Fruit fly (Drosophila melanogaster) whole organism, pupa: ENCODE data around the gene AstA-R1.

Experiments
- CG10348 ChIP-seq: fragments of 200-800 bp; sonication (Bioruptor generic); IDR thresholded peaks from 2 replicates; pipeline ENCODE4 v1.3.6; 2022; ENCODE audit warnings: missing biosample characterization, missing genetic modification characterization
- CG12605 ChIP-seq: fragments of 200-800 bp; sonication (Bioruptor generic); IDR thresholded peaks from 2 replicates; pipeline ENCODE4 v1.3.6; 2022; ENCODE audit warnings: missing biosample characterization, missing genetic modification characterization
- CG13204 ChIP-seq: fragments of 200-800 bp; sonication (Bioruptor generic); optimal IDR thresholded peaks from 2 replicates; lab custom pipeline; 2018; ENCODE audit warnings: missing biosample characterization, mild to moderate bottlenecking, missing genetic modification characterization, moderate library complexity
- CG14655 ChIP-seq: fragments of 200-800 bp; sonication (Bioruptor generic); optimal IDR thresholded peaks from 3 replicates; lab custom pipeline; 2017; ENCODE audit warnings: mild to moderate bottlenecking, missing biosample characterization, missing genetic modification reagents, missing genetic modification characterization
- CG15710 ChIP-seq: fragments of 200-800 bp; sonication (Bioruptor generic); optimal IDR thresholded peaks from 2 replicates; lab custom pipeline; 2018; ENCODE audit warnings: missing biosample characterization, mild to moderate bottlenecking, missing genetic modification characterization, moderate library complexity
- CG17806 ChIP-seq: fragments of 200-800 bp; sonication (Bioruptor generic); optimal IDR thresholded peaks from 2 replicates; lab custom pipeline; 2018; ENCODE audit warnings: missing biosample characterization, mild to moderate bottlenecking, missing genetic modification characterization, moderate library complexity
- CG32121 ChIP-seq: fragments of 200-800 bp; sonication (Bioruptor generic); IDR thresholded peaks from 2 replicates; pipeline ENCODE4 v1.3.6; 2022; ENCODE audit warnings: missing biosample characterization, missing genetic modification characterization
- CG34367 ChIP-seq: fragments of 200-800 bp; sonication (Bioruptor generic); optimal IDR thresholded peaks from 2 replicates; lab custom pipeline; 2018; ENCODE audit warnings: missing biosample characterization, mild to moderate bottlenecking, missing genetic modification characterization
- CG4496 ChIP-seq: fragments of 200-800 bp; sonication (Bioruptor generic); IDR thresholded peaks from 3 replicates; pipeline ENCODE4 v1.3.6; 2022; ENCODE audit warnings: missing biosample characterization, missing genetic modification characterization
- CG8159 ChIP-seq: fragments of 200-800 bp; sonication (Bioruptor generic); optimal IDR thresholded peaks from 3 replicates; lab custom pipeline; 2018; ENCODE audit warnings: missing biosample characterization, mild to moderate bottlenecking, missing genetic modification characterization, moderate library complexity
- CG8301 ChIP-seq: fragments of 200-800 bp; sonication (Bioruptor generic); optimal IDR thresholded peaks from 2 replicates; lab custom pipeline; 2018; ENCODE audit warnings: missing biosample characterization, mild to moderate bottlenecking, missing genetic modification characterization
- CG9948 ChIP-seq: fragments of 200-800 bp; sonication (Bioruptor generic); optimal IDR thresholded peaks from 2 replicates; lab custom pipeline; 2018; ENCODE audit warnings: missing biosample characterization, mild to moderate bottlenecking, missing genetic modification characterization, moderate library complexity
- D1 ChIP-seq: fragments of 200-800 bp; sonication (Bioruptor generic); optimal IDR thresholded peaks from 2 replicates; lab custom pipeline; 2018; ENCODE audit warnings: missing biosample characterization, mild to moderate bottlenecking, missing genetic modification characterization, moderate library complexity
- EcR ChIP-seq: fragments of 200-800 bp; sonication (Bioruptor generic); optimal IDR thresholded peaks from 3 replicates; lab custom pipeline; 2019; ENCODE audit warnings: missing biosample characterization, missing genetic modification characterization, mild to moderate bottlenecking, moderate library complexity, missing genetic modification reagents
- Ets98B ChIP-seq: fragments of 200-800 bp; sonication (Bioruptor generic); IDR thresholded peaks from 2 replicates; pipeline ENCODE4 v1.3.6; 2022; ENCODE audit warnings: missing biosample characterization, missing genetic modification characterization
- Pif1A ChIP-seq: fragments of 200-800 bp; sonication (Bioruptor generic); optimal IDR thresholded peaks from 3 replicates; lab custom pipeline; 2016; ENCODE audit warnings: missing biosample characterization, missing genetic modification characterization
- Pif1B ChIP-seq: fragments of 200-800 bp; sonication (Bioruptor generic); optimal IDR thresholded peaks from 3 replicates; lab custom pipeline; 2016; ENCODE audit warnings: missing biosample characterization, missing genetic modification characterization
- Snoo ChIP-seq: fragments of 200-800 bp; sonication (Bioruptor generic); optimal IDR thresholded peaks from 3 replicates; lab custom pipeline; 2017; ENCODE audit warnings: missing biosample characterization, mild to moderate bottlenecking, missing genetic modification characterization, inconsistent platforms
- fd96Ca ChIP-seq: fragments of 200-800 bp; sonication (Bioruptor generic); IDR thresholded peaks from 3 replicates; pipeline ENCODE4 v1.3.6; 2022; ENCODE audit warnings: missing biosample characterization, missing genetic modification characterization
- gl ChIP-seq: fragments of 200-800 bp; sonication (Bioruptor generic); optimal IDR thresholded peaks from 2 replicates; lab custom pipeline; 2018; ENCODE audit warnings: missing biosample characterization, mild to moderate bottlenecking, missing genetic modification characterization
- rn ChIP-seq: fragments of 200-800 bp; sonication (Bioruptor generic); IDR thresholded peaks from 2 replicates; pipeline ENCODE4 v1.3.6; 2022; ENCODE audit warnings: missing biosample characterization, missing genetic modification characterization

The AstA-R1 gene

dm6 chrX:3682483-3682813 is 108.1 kb downstream of the AstA-R1 start:
- peak; percentile 78 for TF ChIP-seq EcR
- no peak for TF ChIP-seq CG32121 (GFP tag; lab: Robert Waterston, UW)

- TF ChIP-seq CG4496 (GFP tag; lab: Robert Waterston, UW) (no peak), gl (tag; lab: Kevin White, UChicago) (no peak), CG14655 (GFP tag; lab: Kevin White, UChicago) (peak; percentile 81), CG13204 (no peak), D1 (tag; lab: Kevin White, UChicago) (peak; percentile 64), Pif1B (peak; percentile 82), rn (GFP tag; lab: Robert Waterston, UW) (0 out of 2 replicates have a peak, but pooled peaks have one; percentile 9), CG17806 (tag; lab: Kevin White, UChicago) (peak; percentile 71), Ets98B (no peak), CG10348 (GFP tag; lab: Robert Waterston, UW) (no peak), Snoo (peak; percentile 68), CG8159 (tag; lab: Kevin White, UChicago) (peak; percentile 84), CG15710 (tag; lab: Kevin White, UChicago) (peak; percentile 66), Pif1A (GFP tag; lab: Kevin White, UChicago) (peak; percentile 65), CG12605 (GFP tag; lab: Robert Waterston, UW) (no peak), CG32121 (GFP tag; lab: Robert Waterston, UW) (peak; percentile 37; the same call in 1 of the 2 replicates), CG9948 (peak; percentile 92), fd96Ca (GFP tag; lab: Robert Waterston, UW) (0 out of 3 replicates have a peak, but pooled peaks have one; percentile 14), EcR (no peak), CG34367 (tag; lab: Kevin White, UChicago) (peak; percentile 74), CG8301 (tag; lab: Kevin White, UChicago) (peak; percentile 62)
These were observed 110.6 kb downstream of the AstA-R1 start for dm6 chrX:3684809-3685533.

- TF ChIP-seq EcR (peak; percentile 54), gl (tag; lab: Kevin White, UChicago) (no peak)
These were observed 111.2 kb downstream of the AstA-R1 start for dm6 chrX:3685534-3685922.

- TF ChIP-seq Pif1B (peak; percentile 88), CG32121 (GFP tag; lab: Robert Waterston, UW) (peak; percentile 88), Pif1A (GFP tag; lab: Kevin White, UChicago) (peak; percentile 90), CG9948 (peak; percentile 86), CG17806 (tag; lab: Kevin White, UChicago) (peak; percentile 86), gl (tag; lab: Kevin White, UChicago) (peak; percentile 90), rn (GFP tag; lab: Robert Waterston, UW) (peak; percentile 60), CG10348 (GFP tag; lab: Robert Waterston, UW) (peak; percentile 68), fd96Ca (GFP tag; lab: Robert Waterston, UW) (peak; percentile 93), CG8159 (tag; lab: Kevin White, UChicago) (peak; percentile 75), CG14655 (GFP tag; lab: Kevin White, UChicago) (peak; percentile 87), CG4496 (GFP tag; lab: Robert Waterston, UW) (peak; percentile 94), D1 (tag; lab: Kevin White, UChicago) (peak; percentile 41), EcR (peak; percentile 82), CG13204 (peak; percentile 75), CG34367 (tag; lab: Kevin White, UChicago) (peak; percentile 87), CG15710 (tag; lab: Kevin White, UChicago) (peak; percentile 90), Ets98B (peak; percentile 85), CG8301 (tag; lab: Kevin White, UChicago) (peak; percentile 89), Snoo (peak; percentile 85), CG12605 (GFP tag; lab: Robert Waterston, UW) (peak; percentile 76)
These were observed 112.4 kb downstream of the AstA-R1 start for dm6 chrX:3686469-3687410.

dm6 chrX:3687837-3688375 is 113.6 kb downstream of the AstA-R1 start:
- TF ChIP-seq CG13204 (peak; percentile 27), CG4496 (GFP tag; lab: Robert Waterston, UW) (peak; percentile 92), CG32121 (GFP tag; lab: Robert Waterston, UW) (peak; percentile 83), EcR (peak; percentile 32), CG15710 (tag; lab: Kevin White, UChicago) (peak; percentile 73), CG8159 (tag; lab: Kevin White, UChicago) (peak; percentile 52), Pif1B (peak; percentile 49), CG10348 (GFP tag; lab: Robert Waterston, UW) (peak; percentile 21; the same call in 1 of the 2 replicates), rn (GFP tag; lab: Robert Waterston, UW) (peak; percentile 64), CG14655 (GFP tag; lab: Kevin White, UChicago) (peak; percentile 83), CG9948 (peak; percentile 72), CG17806 (tag; lab: Kevin White, UChicago) (peak; percentile 75), CG34367 (tag; lab: Kevin White, UChicago) (peak; percentile 83), Pif1A (GFP tag; lab: Kevin White, UChicago) (peak; percentile 81), D1 (tag; lab: Kevin White, UChicago) (no peak), CG12605 (GFP tag; lab: Robert Waterston, UW) (peak; percentile 89), Snoo (peak; percentile 57), fd96Ca (GFP tag; lab: Robert Waterston, UW) (peak; percentile 92), Ets98B (peak; percentile 90), gl (tag; lab: Kevin White, UChicago) (peak; percentile 53), CG8301 (tag; lab: Kevin White, UChicago) (peak; percentile 84)
